Worm (Caenorhabditis elegans) whole organism, L3 larva: ENCODE data around the gene ugt-51.

Experiments used
- ceh-82 ChIP-seq: fragments of 150-350 bp; optimal IDR thresholded peaks from 2 replicates; lab custom pipeline; 2014; ENCODE audit warnings: missing biosample characterization, missing genetic modification characterization
- egl-27 ChIP-seq: sonication (generic microtip); optimal IDR thresholded peaks from 4 replicates; lab custom pipeline; 2017; ENCODE audit warnings: missing biosample characterization, missing genetic modification reagents, missing genetic modification characterization
- elt-2 ChIP-seq: sonication (generic microtip); optimal IDR thresholded peaks from 2 replicates; lab custom pipeline; 2016; ENCODE audit warnings: missing genetic modification reagents, mild to moderate bottlenecking, missing genetic modification characterization, missing compliant biosample characterization
- snpc-4 ChIP-seq: fragments of 150-350 bp; optimal IDR thresholded peaks from 2 replicates; lab custom pipeline; 2014; ENCODE audit warnings: missing biosample characterization, missing genetic modification characterization

ce11 chrV:5223044-5223443, 45.9 kb upstream of the ugt-51 start, which contains the start of gene Y49G5B.1:
- TF ChIP-seq egl-27 (tag; lab: Kevin White, UChicago), result no peak
- TF ChIP-seq snpc-4 (tag; lab: Kevin White, UChicago), result no peak
- TF ChIP-seq ceh-82, result no peak
- TF ChIP-seq elt-2 (tag; lab: Kevin White, UChicago), result peak; percentile 2
